Worm (Caenorhabditis elegans) whole organism, L3 larva: ENCODE results near the gene mct-4.

Experiments used
- R02D3.7 ChIP-seq: fragments of 150-350 bp; optimal IDR thresholded peaks from 2 replicates; lab custom pipeline; 2014; ENCODE audit warnings: missing biosample characterization, missing genetic modification characterization
- ZK546.5 ChIP-seq: sonication (generic microtip); optimal IDR thresholded peaks from 2 replicates; lab custom pipeline; 2017; ENCODE audit warnings: missing biosample characterization, missing genetic modification characterization
- aly-2 ChIP-seq: fragments of 150-350 bp; optimal IDR thresholded peaks from 2 replicates; lab custom pipeline; 2014; ENCODE audit warnings: missing biosample characterization, missing genetic modification characterization
- ama-1 ChIP-seq: fragments of 150-350 bp; optimal IDR thresholded peaks from 2 replicates; lab custom pipeline; 2018
- ceh-28 ChIP-seq: fragments of 150-350 bp; optimal IDR thresholded peaks from 2 replicates; lab custom pipeline; 2014; ENCODE audit warnings: missing biosample characterization, missing genetic modification reagents, missing genetic modification characterization
- elt-1 ChIP-seq: fragments of 150-350 bp; optimal IDR thresholded peaks from 2 replicates; lab custom pipeline; 2014; ENCODE audit warnings: missing biosample characterization, missing genetic modification characterization
- elt-3 ChIP-seq, 3 experiments: fragments of 150-350 bp in 1 of 3; sonication (generic microtip) in 2 of 3; optimal IDR thresholded peaks; 2 replicates in 2 of 3; 4 replicates in 1 of 3; lab custom pipeline; 2014 to 2017; ENCODE audit warnings: missing biosample characterization in 3 of 3, missing genetic modification characterization in 3 of 3
- lin-15B ChIP-seq: fragments of 150-350 bp; optimal IDR thresholded peaks from 2 replicates; lab custom pipeline; 2014; ENCODE audit warnings: missing biosample characterization, missing genetic modification characterization
- mml-1 ChIP-seq: fragments of 150-350 bp; sonication (generic microtip); optimal IDR thresholded peaks from 3 replicates; lab custom pipeline; 2014; ENCODE audit warnings: missing biosample characterization, missing genetic modification characterization
- nhr-67 ChIP-seq: fragments of 150-350 bp; optimal IDR thresholded peaks from 2 replicates; lab custom pipeline; 2014; ENCODE audit warnings: missing biosample characterization, missing genetic modification characterization
- pha-4 ChIP-seq: fragments of 150-350 bp; optimal IDR thresholded peaks from 2 replicates; lab custom pipeline; 2014; ENCODE audit warnings: missing biosample characterization, missing genetic modification reagents, missing genetic modification characterization
- skn-1 ChIP-seq: fragments of 150-350 bp; optimal IDR thresholded peaks from 2 replicates; lab custom pipeline; 2014; ENCODE audit warnings: missing biosample characterization, missing genetic modification characterization
- unc-39 ChIP-seq: sonication (generic microtip); optimal IDR thresholded peaks from 4 replicates; lab custom pipeline; 2017; ENCODE audit warnings: missing biosample characterization, missing genetic modification characterization
- unc-62 ChIP-seq: fragments of 150-350 bp; sonication (generic microtip); optimal IDR thresholded peaks from 4 replicates; lab custom pipeline; 2014; ENCODE audit warnings: missing biosample characterization, missing genetic modification reagents, missing genetic modification characterization

ce11 chrX:4960422-4960821, 30.9 kb upstream of the mct-4 start, which contains the start of gene act-4:
- TF ChIP-seq ceh-28 (tag; lab: Kevin White, UChicago) (no peak), unc-62 (no peak), elt-1 (tag; lab: Kevin White, UChicago) (no peak), elt-3 (tag; optimal IDR thresholded peaks at IDR 0.05; lab: Kevin White, UChicago) (no peak), aly-2 (no peak), unc-39 (no peak), mml-1 (tag; lab: Kevin White, UChicago) (no peak), pha-4 (tag; lab: Kevin White, UChicago) (peak; percentile 45), skn-1 (no peak), lin-15B (tag; lab: Kevin White, UChicago) (peak; percentile 37), ama-1 (lab: Kevin White, UChicago) (peak; percentile 96), R02D3.7 (no peak), nhr-67 (no peak), ZK546.5 (tag; lab: Kevin White, UChicago) (no peak)
